Worm (Caenorhabditis elegans) whole organism, young adult: ENCODE data around the gene ebax-1.

Source experiments
- B0336.3 ChIP-seq: fragments of 200-800 bp; sonication (Bioruptor generic); IDR thresholded peaks from 2 replicates; pipeline ENCODE4 v1.3.6; 2022; ENCODE audit warnings: missing genetic modification characterization, missing compliant biosample characterization
- C17E4.6 ChIP-seq: fragments of 200-800 bp; sonication (Bioruptor generic); IDR thresholded peaks from 2 replicates; pipeline ENCODE4 v1.3.6; 2022; ENCODE audit warnings: missing genetic modification reagents, missing genetic modification characterization, missing compliant biosample characterization
- F23B12.7 ChIP-seq: sonication (generic microtip); optimal IDR thresholded peaks from 2 replicates; lab custom pipeline; 2017; ENCODE audit warnings: missing genetic modification characterization, mild to moderate bottlenecking, missing compliant biosample characterization, antibody characterized with exemption, moderate library complexity; ENCODE audit not compliant: insufficient read depth
- F49E8.2 ChIP-seq: sonication (generic microtip); optimal IDR thresholded peaks from 3 replicates; lab custom pipeline; 2017; ENCODE audit warnings: missing genetic modification characterization, mild to moderate bottlenecking, missing compliant biosample characterization, antibody characterized with exemption, moderate library complexity; ENCODE audit not compliant: insufficient read depth
- F57A8.1 ChIP-seq: fragments of 200-800 bp; sonication (Bioruptor generic); optimal IDR thresholded peaks from 2 replicates; lab custom pipeline; 2018; ENCODE audit warnings: mild to moderate bottlenecking, missing genetic modification characterization, moderate library complexity, missing compliant biosample characterization
- Y95B8A.8 ChIP-seq: fragments of 200-800 bp; sonication (Bioruptor generic); IDR thresholded peaks from 2 replicates; pipeline ENCODE4 v1.3.6; 2022; ENCODE audit warnings: missing genetic modification reagents, missing genetic modification characterization, missing compliant biosample characterization
- ZK185.1 ChIP-seq: sonication (generic microtip); optimal IDR thresholded peaks from 2 replicates; lab custom pipeline; 2016; ENCODE audit warnings: mild to moderate bottlenecking, missing genetic modification characterization, missing compliant biosample characterization; ENCODE audit not compliant: poor library complexity, severe bottlenecking
- aptf-2 ChIP-seq: fragments of 200-800 bp; sonication (Bioruptor generic); conservative IDR thresholded peaks from 2 replicates; pipeline ENCODE4 v1.3.6; 2022; ENCODE audit warnings: missing genetic modification reagents, missing genetic modification characterization, missing compliant biosample characterization
- atf-7 ChIP-seq: sonication (generic microtip); optimal IDR thresholded peaks from 2 replicates; lab custom pipeline; 2017; ENCODE audit warnings: mild to moderate bottlenecking, missing genetic modification characterization, missing compliant biosample characterization
- attf-5 ChIP-seq: fragments of 200-800 bp; sonication (Bioruptor generic); optimal IDR thresholded peaks from 2 replicates; lab custom pipeline; 2018; ENCODE audit warnings: mild to moderate bottlenecking, missing genetic modification characterization, missing compliant biosample characterization
- ceh-79 ChIP-seq: sonication (generic microtip); optimal IDR thresholded peaks from 2 replicates; lab custom pipeline; 2017; ENCODE audit warnings: mild to moderate bottlenecking, missing genetic modification characterization, missing compliant biosample characterization
- dox-1 ChIP-seq: fragments of 200-800 bp; sonication (Bioruptor generic); IDR thresholded peaks from 2 replicates; pipeline ENCODE4 v1.3.6; 2022; ENCODE audit warnings: missing genetic modification reagents, missing genetic modification characterization, missing compliant biosample characterization
- dpl-1 ChIP-seq: fragments of 150-350 bp; optimal IDR thresholded peaks from 2 replicates; lab custom pipeline; 2014; ENCODE audit warnings: missing biosample characterization, missing genetic modification reagents, missing genetic modification characterization
- efl-1 ChIP-seq: fragments of 150-350 bp; optimal IDR thresholded peaks from 2 replicates; lab custom pipeline; 2014; ENCODE audit warnings: missing biosample characterization, missing genetic modification reagents, missing genetic modification characterization
- fkh-3 ChIP-seq: sonication (generic microtip); optimal IDR thresholded peaks from 2 replicates; lab custom pipeline; 2016; ENCODE audit warnings: mild to moderate bottlenecking, missing genetic modification characterization, missing compliant biosample characterization
- gei-17 ChIP-seq: fragments of 200-800 bp; sonication (Bioruptor generic); optimal IDR thresholded peaks from 2 replicates; lab custom pipeline; 2018; ENCODE audit warnings: mild to moderate bottlenecking, missing genetic modification characterization, missing compliant biosample characterization
- hmg-1.2 ChIP-seq: fragments of 200-800 bp; sonication (Bioruptor generic); IDR thresholded peaks from 2 replicates; pipeline ENCODE4 v1.3.6; 2022; ENCODE audit warnings: missing genetic modification reagents, missing genetic modification characterization, missing compliant biosample characterization
- let-526 ChIP-seq: fragments of 200-800 bp; sonication (Bioruptor generic); IDR thresholded peaks from 2 replicates; pipeline ENCODE4 v1.3.6; 2022; ENCODE audit warnings: missing genetic modification reagents, missing genetic modification characterization, missing compliant biosample characterization
- lin-35 ChIP-seq, 3 experiments: fragments of 150-350 bp in 2 of 3; sonication (generic microtip) in 1 of 3; optimal IDR thresholded peaks; 2 replicates each; lab custom pipeline; 2014 to 2018; ENCODE audit warnings: missing biosample characterization in 3 of 3, missing genetic modification characterization in 3 of 3, missing genetic modification reagents in 3 of 3
- lin-54 ChIP-seq: fragments of 200-800 bp; sonication (Bioruptor generic); optimal IDR thresholded peaks from 2 replicates; lab custom pipeline; 2018; ENCODE audit warnings: mild to moderate bottlenecking, missing genetic modification characterization, missing compliant biosample characterization
- lir-1 ChIP-seq: fragments of 200-800 bp; sonication (Bioruptor generic); conservative IDR thresholded peaks from 2 replicates; pipeline ENCODE4 v1.3.6; 2022; ENCODE audit warnings: missing genetic modification reagents, missing genetic modification characterization, missing compliant biosample characterization
- madf-6 ChIP-seq: fragments of 200-800 bp; sonication (Bioruptor generic); IDR thresholded peaks from 2 replicates; pipeline ENCODE4 v1.3.6; 2022; ENCODE audit warnings: missing genetic modification reagents, missing genetic modification characterization, missing compliant biosample characterization
- mes-4 ChIP-seq: sonication (generic microtip); optimal IDR thresholded peaks from 2 replicates; lab custom pipeline; 2016; ENCODE audit warnings: missing genotype, missing genetic modification characterization, missing compliant biosample characterization
- nfyb-1 ChIP-seq: fragments of 200-800 bp; sonication (Bioruptor generic); IDR thresholded peaks from 2 replicates; pipeline ENCODE4 v1.3.6; 2022; ENCODE audit warnings: missing genetic modification reagents, missing genetic modification characterization, missing compliant biosample characterization
- nhr-179 ChIP-seq: sonication (generic microtip); optimal IDR thresholded peaks from 2 replicates; lab custom pipeline; 2016; ENCODE audit warnings: mild to moderate bottlenecking, missing genetic modification characterization, missing compliant biosample characterization
- nhr-80 ChIP-seq: sonication (generic microtip); optimal IDR thresholded peaks from 2 replicates; lab custom pipeline; 2016; ENCODE audit warnings: missing genetic modification characterization, missing compliant biosample characterization
- pbrm-1 ChIP-seq: fragments of 200-800 bp; sonication (Bioruptor generic); IDR thresholded peaks from 2 replicates; pipeline ENCODE4 v1.3.6; 2022; ENCODE audit warnings: missing genetic modification reagents, missing genetic modification characterization, missing compliant biosample characterization
- rpc-1 ChIP-seq, 2 experiments: fragments of 150-350 bp in 1 of 2; sonication (generic microtip) in 1 of 2; optimal IDR thresholded peaks; 2 replicates each; lab custom pipeline; 2014 to 2018; ENCODE audit warnings: missing biosample characterization in 1 of 2, missing genetic modification characterization in 1 of 2, missing genetic modification reagents in 1 of 2, missing genotype in 1 of 2
- snpc-1.3 ChIP-seq: sonication (generic microtip); optimal IDR thresholded peaks from 2 replicates; lab custom pipeline; 2017; ENCODE audit warnings: missing genetic modification characterization, mild to moderate bottlenecking, missing compliant biosample characterization, antibody characterized with exemption, moderate library complexity, missing genotype, missing genetic modification reagents; ENCODE audit not compliant: insufficient read depth
- snpc-3.4 ChIP-seq: sonication (generic microtip); optimal IDR thresholded peaks from 2 replicates; lab custom pipeline; 2017; ENCODE audit warnings: missing genetic modification characterization, mild to moderate bottlenecking, missing compliant biosample characterization, antibody characterized with exemption, moderate library complexity, missing genotype, missing genetic modification reagents
- snpc-4 ChIP-seq, 5 experiments: fragments of 150-350 bp in 1 of 5; sonication (generic microtip) in 4 of 5; optimal IDR thresholded peaks; 2 replicates each; lab custom pipeline; 2014 to 2018; ENCODE audit warnings: missing genetic modification characterization in 5 of 5, missing biosample characterization in 3 of 5, antibody characterized with exemption in 2 of 5, mild to moderate bottlenecking in 2 of 5, missing compliant biosample characterization in 2 of 5, missing genotype in 2 of 5, moderate library complexity in 2 of 5, missing genetic modification reagents in 1 of 5
- somi-1 ChIP-seq: fragments of 200-800 bp; sonication (Bioruptor generic); optimal IDR thresholded peaks from 2 replicates; lab custom pipeline; 2018; ENCODE audit warnings: mild to moderate bottlenecking, missing genetic modification characterization, missing compliant biosample characterization
- unc-130 ChIP-seq: sonication (generic microtip); optimal IDR thresholded peaks from 2 replicates; lab custom pipeline; 2016; ENCODE audit warnings: missing genetic modification reagents, missing genetic modification characterization, missing compliant biosample characterization
- zfh-2 ChIP-seq: fragments of 200-800 bp; sonication (Bioruptor generic); conservative IDR thresholded peaks from 2 replicates; pipeline ENCODE4 v1.3.6; 2022; ENCODE audit warnings: missing genetic modification reagents, missing genetic modification characterization, missing compliant biosample characterization
- ztf-18 ChIP-seq: sonication (generic microtip); optimal IDR thresholded peaks from 2 replicates; lab custom pipeline; 2016; ENCODE audit warnings: missing genotype, mild to moderate bottlenecking, missing genetic modification characterization, missing compliant biosample characterization
- ztf-3 ChIP-seq: fragments of 200-800 bp; sonication (Bioruptor generic); optimal IDR thresholded peaks from 2 replicates; lab custom pipeline; 2018; ENCODE audit warnings: mild to moderate bottlenecking, missing genetic modification characterization, missing compliant biosample characterization
- ztf-6 ChIP-seq: fragments of 200-800 bp; sonication (Bioruptor generic); IDR thresholded peaks from 2 replicates; pipeline ENCODE4 v1.3.6; 2022; ENCODE audit warnings: missing genetic modification reagents, missing genetic modification characterization, missing compliant biosample characterization

Gene ebax-1

ce11 chrIV:10275050-10275449, 11.7 kb upstream of the ebax-1 start:
- TF ChIP-seq ceh-79 = no peak
- TF ChIP-seq, all 124 proteins: peak for 0

DNA sequence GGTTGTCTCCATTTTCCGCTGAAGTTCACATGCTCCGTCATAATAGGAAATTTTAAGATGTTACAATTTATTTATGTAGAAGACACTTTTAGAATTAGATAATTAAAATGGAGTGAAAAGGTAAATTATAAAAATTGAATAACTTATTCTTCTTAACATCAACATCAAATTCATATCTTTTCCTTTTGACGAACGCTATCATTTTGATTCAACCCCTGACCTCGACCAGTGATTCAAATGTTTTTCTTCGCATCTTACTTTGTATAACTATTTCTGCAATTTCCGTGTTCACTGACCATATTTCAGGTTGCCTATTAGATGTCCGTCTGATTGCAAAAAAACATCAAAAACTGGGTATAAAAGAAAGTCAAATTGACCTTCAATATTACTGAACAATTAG, 9.8 kb upstream of the ebax-1 start, which contains the start of gene Y43C5A.7:
Gene Y43C5A.7 (plus strand): TSS at position 301 of the 400 bp plus-strand sequence.
- TF ChIP-seq F49E8.2 (tag; lab: Kevin White, UChicago) = no peak
- TF ChIP-seq ZK185.1 (tag; lab: Kevin White, UChicago) = no peak
- TF ChIP-seq unc-130 (GFP tag; lab: Kevin White, UChicago) = no peak
- no peak for TF ChIP-seq nfyb-1 (GFP tag; lab: Robert Waterston, UW)
- TF ChIP-seq atf-7 (tag; lab: Kevin White, UChicago) = no peak
- no peak for TF ChIP-seq mes-4 (tag; lab: Kevin White, UChicago)
- no peak for TF ChIP-seq C17E4.6 (GFP tag; lab: Robert Waterston, UW)
- TF ChIP-seq aptf-2 (GFP tag; lab: Robert Waterston, UW) = no peak
- TF ChIP-seq fkh-3 = no peak
- no peak for TF ChIP-seq nhr-80 (tag; lab: Kevin White, UChicago)
- no peak for TF ChIP-seq dox-1 (GFP tag; lab: Robert Waterston, UW)
- TF ChIP-seq ztf-18 (tag; lab: Kevin White, UChicago) = no peak
- no peak for TF ChIP-seq lir-1 (GFP tag; lab: Robert Waterston, UW)
- no peak for TF ChIP-seq snpc-1.3 (tag; lab: Kevin White, UChicago)
- TF ChIP-seq pbrm-1 (GFP tag; lab: Robert Waterston, UW) = no peak

DNA sequence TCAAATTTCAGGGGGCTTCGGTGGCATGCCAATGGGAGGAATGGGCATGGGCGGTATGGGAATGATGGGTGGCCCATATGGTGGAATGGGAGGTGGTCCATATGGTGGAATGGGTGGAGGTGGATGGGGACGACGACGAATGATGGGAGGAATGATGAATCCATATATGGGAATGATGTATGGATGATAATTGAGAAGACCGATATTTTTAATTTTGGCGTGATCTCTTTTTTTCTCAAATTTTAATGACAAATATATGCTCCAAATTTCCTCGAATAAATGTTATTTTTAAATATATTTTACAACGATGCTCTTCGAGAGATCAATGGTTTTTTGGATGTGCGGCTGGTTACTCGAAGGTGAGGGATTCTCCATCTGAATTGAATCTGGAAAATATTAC, 9.0 kb upstream of the ebax-1 start, which contains the start of gene Y43C5A.4:
Gene Y43C5A.4 (plus strand): TSS at position 301 of the 400 bp plus-strand sequence.
- TF ChIP-seq ztf-3 (GFP tag; lab: Kevin White, UChicago) (no peak), somi-1 (GFP tag; lab: Kevin White, UChicago) (no peak), snpc-3.4 (tag; lab: Kevin White, UChicago) (no peak), ztf-18 (tag; lab: Kevin White, UChicago) (no peak)

DNA sequence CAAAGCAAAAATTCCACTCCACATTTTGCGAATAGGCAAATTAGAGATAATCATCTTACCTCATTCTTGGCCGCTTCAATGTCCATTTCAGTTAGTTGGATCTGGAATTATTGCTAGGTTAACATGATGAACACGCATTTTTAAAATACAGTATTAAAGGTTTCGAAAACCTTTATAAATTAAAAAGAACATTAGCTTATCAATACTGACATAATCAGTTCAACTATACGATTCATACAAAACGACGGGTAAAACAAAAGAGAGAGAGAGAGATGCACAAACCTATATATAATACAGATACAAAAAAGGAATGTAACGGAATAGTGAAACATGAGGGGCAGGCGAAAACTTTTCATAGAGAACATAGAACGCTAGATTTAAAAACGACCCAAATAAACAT, 5.3 kb upstream of the ebax-1 start, which contains the start of gene thk-1:
Gene thk-1 (minus strand): TSS at position 101 of the 400 bp plus-strand sequence.
- TF ChIP-seq nhr-80 (tag; lab: Kevin White, UChicago) (peak; percentile 5), ztf-6 (no peak)

DNA sequence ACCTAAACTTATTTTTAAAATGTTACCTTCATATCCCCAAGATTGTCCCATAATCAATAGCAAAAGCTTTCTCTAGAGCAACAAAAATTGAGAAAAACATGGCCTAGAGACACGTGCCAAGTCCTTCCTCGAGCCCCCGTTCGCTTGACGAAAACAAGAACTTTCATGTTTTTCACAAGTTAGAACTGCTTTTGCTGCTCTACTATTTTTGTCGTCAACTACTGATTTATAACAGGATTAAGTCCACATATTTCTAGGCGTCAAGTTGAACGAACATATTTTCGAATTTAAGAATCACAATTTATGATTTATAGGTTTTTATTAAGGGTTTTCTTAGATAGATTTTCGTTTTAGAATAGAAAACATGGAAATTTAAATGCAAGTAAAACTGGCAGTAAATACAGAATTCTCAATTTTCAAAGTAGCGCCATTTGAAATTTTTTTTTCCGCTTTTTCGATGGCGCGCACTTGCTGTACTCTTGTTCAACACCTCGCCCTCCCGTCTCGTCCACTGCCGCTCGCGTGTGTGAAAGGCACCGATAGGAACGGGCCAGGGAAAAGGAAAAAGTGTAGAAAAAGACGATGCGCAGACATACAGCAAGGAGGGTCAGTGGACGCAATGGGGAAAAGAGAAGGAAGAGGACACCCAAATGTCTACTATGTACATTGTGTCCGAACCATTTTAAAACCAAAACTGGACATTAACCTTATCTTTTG, 2.4 kb upstream of the ebax-1 start, which contains the start of gene rad-51:
Gene rad-51 (minus strand): TSS at position 51 of the 717 bp plus-strand sequence.
- TF ChIP-seq madf-6 (GFP tag; lab: Robert Waterston, UW) (peak; percentile 43), dox-1 (GFP tag; lab: Robert Waterston, UW) (peak; percentile 71), F57A8.1 (GFP tag; lab: Kevin White, UChicago) (no peak), rpc-1 (optimal IDR thresholded peaks at IDR 0.05; lab: Kevin White, UChicago) (no peak), rpc-1 (tag; optimal IDR thresholded peaks at IDR 0.05; lab: Kevin White, UChicago) (no peak), efl-1 (peak; percentile 61), snpc-3.4 (tag; lab: Kevin White, UChicago) (peak; percentile 38), gei-17 (GFP tag; lab: Kevin White, UChicago) (no peak), hmg-1.2 (GFP tag; lab: Robert Waterston, UW) (peak; percentile 91; the same call in 1 of the 2 replicates), lin-54 (GFP tag; lab: Kevin White, UChicago) (peak; percentile 76), let-526 (no peak), ztf-18 (tag; lab: Kevin White, UChicago) (peak; percentile 19), F23B12.7 (peak; percentile 13), nhr-179 (no peak), snpc-4 (GFP tag; optimal IDR thresholded peaks at IDR 0.05; lab: Kevin White, UChicago) (peak; percentile 24), snpc-4 (tag; optimal IDR thresholded peaks at IDR 0.05; lab: Kevin White, UChicago) (peak in 2 of 4 experiments; percentile 3 to 47), nhr-80 (tag; lab: Kevin White, UChicago) (peak; percentile 70), aptf-2 (GFP tag; lab: Robert Waterston, UW) (0 out of 2 replicates have a peak, but pooled peaks have one; percentile 8), attf-5 (GFP tag; lab: Kevin White, UChicago) (peak; percentile 77), lin-35 (GFP tag; optimal IDR thresholded peaks at IDR 0.05; lab: Kevin White, UChicago) (peak in 1 of 3 experiments; percentile 59), B0336.3 (GFP tag; lab: Robert Waterston, UW) (peak; percentile 14; the same call in 1 of the 2 replicates), dpl-1 (peak; percentile 49), zfh-2 (GFP tag; lab: Robert Waterston, UW) (peak; percentile 78), Y95B8A.8 (GFP tag; lab: Robert Waterston, UW) (0 out of 2 replicates have a peak, but pooled peaks have one; percentile 15)
